Worm (Caenorhabditis elegans) whole organism, L1 larva: ENCODE measurements around the gene ZK1248.20.
A peak's percentile ranks its signal among the peaks of the same experiment; 100 is the strongest.

Source experiments
- C04F5.9 ChIP-seq: sonication (generic microtip); optimal IDR thresholded peaks from 2 replicates; lab custom pipeline; 2016; ENCODE audit warnings: missing genetic modification characterization, missing compliant biosample characterization
- C34B4.2 ChIP-seq: sonication (generic microtip); optimal IDR thresholded peaks from 2 replicates; lab custom pipeline; 2017; ENCODE audit warnings: mild to moderate bottlenecking, missing genetic modification characterization, missing compliant biosample characterization
- blmp-1 ChIP-seq: fragments of 150-350 bp; optimal IDR thresholded peaks from 2 replicates; lab custom pipeline; 2014; ENCODE audit warnings: missing biosample characterization, missing genetic modification characterization
- ceh-63 ChIP-seq: fragments of 200-800 bp; sonication (Bioruptor generic); optimal IDR thresholded peaks from 2 replicates; lab custom pipeline; 2018; ENCODE audit warnings: mild to moderate bottlenecking, missing genetic modification characterization, missing compliant biosample characterization
- ceh-82 ChIP-seq, 3 experiments: fragments of 150-350 bp in 1 of 3; sonication (generic microtip) in 2 of 3; optimal IDR thresholded peaks; 2 replicates each; lab custom pipeline; 2014 to 2017; ENCODE audit warnings: missing biosample characterization in 3 of 3, missing genetic modification characterization in 3 of 3
- ces-1 ChIP-seq: fragments of 150-350 bp; optimal IDR thresholded peaks from 2 replicates; lab custom pipeline; 2014; ENCODE audit warnings: missing biosample characterization, missing genetic modification reagents, missing genetic modification characterization
- dpl-1 ChIP-seq, 3 experiments: fragments of 150-350 bp in 2 of 3; sonication (generic microtip) in 1 of 3; optimal IDR thresholded peaks; 2 replicates each; lab custom pipeline; 2014 to 2017; ENCODE audit warnings: missing biosample characterization in 3 of 3, missing genetic modification characterization in 3 of 3, missing genetic modification reagents in 3 of 3
- efl-3 ChIP-seq: fragments of 200-800 bp; sonication (Bioruptor generic); optimal IDR thresholded peaks from 2 replicates; lab custom pipeline; 2018; ENCODE audit warnings: mild to moderate bottlenecking, missing genetic modification characterization, missing compliant biosample characterization
- egl-27 ChIP-seq, 2 experiments: fragments of 150-350 bp in 1 of 2; sonication (generic microtip); optimal IDR thresholded peaks; 3 replicates each; lab custom pipeline; 2017 to 2018; ENCODE audit warnings: missing biosample characterization in 2 of 2, missing genetic modification characterization in 2 of 2, missing genetic modification reagents in 2 of 2
- elt-2 ChIP-seq: sonication (generic microtip); optimal IDR thresholded peaks from 2 replicates; lab custom pipeline; 2016; ENCODE audit warnings: missing genetic modification characterization, mild to moderate bottlenecking, inconsistent platforms, missing compliant biosample characterization, missing genetic modification reagents
- elt-3 ChIP-seq, 6 experiments: fragments of 150-350 bp in 1 of 6; sonication (generic microtip); optimal IDR thresholded peaks; 2 replicates each; lab custom pipeline; 2017 to 2018; ENCODE audit warnings: missing biosample characterization in 6 of 6, missing genetic modification characterization in 6 of 6, inconsistent platforms in 1 of 6
- ets-5 ChIP-seq: fragments of 200-800 bp; sonication (Bioruptor generic); IDR thresholded peaks from 2 replicates; pipeline ENCODE4 v1.3.6; 2022; ENCODE audit warnings: missing genetic modification characterization, missing compliant biosample characterization
- fkh-10 ChIP-seq: sonication (generic microtip); optimal IDR thresholded peaks from 2 replicates; lab custom pipeline; 2017; ENCODE audit warnings: missing biosample characterization, missing genetic modification reagents, missing genetic modification characterization
- fkh-4 ChIP-seq: sonication (generic microtip); optimal IDR thresholded peaks from 2 replicates; lab custom pipeline; 2016; ENCODE audit warnings: missing compliant biosample characterization, missing genetic modification characterization, borderline replicate concordance
- grh-1 ChIP-seq: fragments of 200-800 bp; sonication (Bioruptor generic); IDR thresholded peaks from 2 replicates; pipeline ENCODE4 v1.3.6; 2022; ENCODE audit warnings: missing genetic modification reagents, missing genetic modification characterization, missing compliant biosample characterization
- hlh-4 ChIP-seq: sonication (generic microtip); optimal IDR thresholded peaks from 2 replicates; lab custom pipeline; 2016; ENCODE audit warnings: mild to moderate bottlenecking, missing genetic modification characterization, missing compliant biosample characterization
- hpl-2 ChIP-seq: fragments of 150-350 bp; optimal IDR thresholded peaks from 2 replicates; lab custom pipeline; 2014; ENCODE audit warnings: missing biosample characterization, missing genetic modification reagents, missing genetic modification characterization
- lin-13 ChIP-seq: fragments of 150-350 bp; optimal IDR thresholded peaks from 2 replicates; lab custom pipeline; 2014; ENCODE audit warnings: missing biosample characterization, missing genetic modification reagents, missing genetic modification characterization
- lin-14 ChIP-seq: fragments of 200-800 bp; sonication (Bioruptor generic); optimal IDR thresholded peaks from 2 replicates; lab custom pipeline; 2018; ENCODE audit warnings: mild to moderate bottlenecking, missing genetic modification characterization, moderate library complexity, missing compliant biosample characterization
- lir-3 ChIP-seq: sonication (generic microtip); optimal IDR thresholded peaks from 2 replicates; lab custom pipeline; 2016; ENCODE audit warnings: mild to moderate bottlenecking, missing genetic modification characterization, moderate library complexity, missing compliant biosample characterization; ENCODE audit not compliant: poor library complexity
- nhr-20 ChIP-seq: sonication (generic microtip); optimal IDR thresholded peaks from 2 replicates; lab custom pipeline; 2016; ENCODE audit warnings: mild to moderate bottlenecking, missing genetic modification characterization, missing compliant biosample characterization
- nhr-237 ChIP-seq: fragments of 150-350 bp; optimal IDR thresholded peaks from 2 replicates; lab custom pipeline; 2014; ENCODE audit warnings: missing biosample characterization, missing genetic modification characterization
- nhr-77 ChIP-seq: fragments of 150-350 bp; optimal IDR thresholded peaks from 2 replicates; lab custom pipeline; 2014; ENCODE audit warnings: missing biosample characterization, missing genetic modification characterization
- nhr-84 ChIP-seq: sonication (generic microtip); optimal IDR thresholded peaks from 2 replicates; lab custom pipeline; 2017; ENCODE audit warnings: missing biosample characterization, missing genetic modification characterization
- nhr-85 ChIP-seq: sonication (generic microtip); peaks from one replicate; lab custom pipeline; 2016; ENCODE audit warnings: missing genetic modification characterization, inconsistent platforms, missing compliant biosample characterization
- nhr-90 ChIP-seq: sonication (generic microtip); optimal IDR thresholded peaks from 2 replicates; lab custom pipeline; 2016; ENCODE audit warnings: mild to moderate bottlenecking, missing genetic modification characterization, missing compliant biosample characterization; ENCODE audit not compliant: poor library complexity
- pag-3 ChIP-seq: sonication (generic microtip); optimal IDR thresholded peaks from 2 replicates; lab custom pipeline; 2017; ENCODE audit warnings: missing genetic modification characterization, mild to moderate bottlenecking, missing compliant biosample characterization, antibody characterized with exemption, borderline replicate concordance; ENCODE audit not compliant: insufficient read depth
- pqm-1 ChIP-seq: sonication (generic microtip); optimal IDR thresholded peaks from 3 replicates; lab custom pipeline; 2017; ENCODE audit warnings: missing biosample characterization, missing genetic modification characterization
- snu-23 ChIP-seq: sonication (generic microtip); optimal IDR thresholded peaks from 2 replicates; lab custom pipeline; 2016; ENCODE audit warnings: missing genetic modification characterization, missing compliant biosample characterization
- sptf-1 ChIP-seq: fragments of 150-350 bp; optimal IDR thresholded peaks from 2 replicates; lab custom pipeline; 2014; ENCODE audit warnings: missing biosample characterization, missing genetic modification characterization
- swsn-7 ChIP-seq: sonication (generic microtip); optimal IDR thresholded peaks from 2 replicates; lab custom pipeline; 2016; ENCODE audit warnings: missing genetic modification characterization, missing compliant biosample characterization
- tbx-2 ChIP-seq: sonication (generic microtip); optimal IDR thresholded peaks from 2 replicates; lab custom pipeline; 2016; ENCODE audit warnings: missing genetic modification characterization, missing compliant biosample characterization
- unc-130 ChIP-seq: fragments of 150-350 bp; optimal IDR thresholded peaks from 2 replicates; lab custom pipeline; 2017; ENCODE audit warnings: missing biosample characterization, missing genetic modification characterization, inconsistent platforms
- unc-62 ChIP-seq: fragments of 150-350 bp; optimal IDR thresholded peaks from 2 replicates; lab custom pipeline; 2014; ENCODE audit warnings: missing biosample characterization, missing genetic modification reagents, missing genetic modification characterization
- ztf-11 ChIP-seq, 2 experiments: sonication (generic microtip); optimal IDR thresholded peaks; 2 replicates each; lab custom pipeline; 2016 to 2017; ENCODE audit warnings: missing genetic modification characterization in 2 of 2, missing biosample characterization in 1 of 2, missing compliant biosample characterization in 1 of 2
- ztf-4 ChIP-seq: fragments of 150-350 bp; optimal IDR thresholded peaks from 2 replicates; lab custom pipeline; 2014; ENCODE audit warnings: missing biosample characterization, missing genetic modification characterization

Gene ZK1248.20

ce11 chrII:5819655-5820054 is 3.2 kb downstream of the ZK1248.20 start (continued):
- TF ChIP-seq pag-3 (tag; lab: Kevin White, UChicago) (no peak), fkh-4 (tag; lab: Kevin White, UChicago) (no peak), sptf-1 (tag; lab: Kevin White, UChicago) (no peak), lir-3 (tag; lab: Kevin White, UChicago) (peak; percentile 77)

DNA sequence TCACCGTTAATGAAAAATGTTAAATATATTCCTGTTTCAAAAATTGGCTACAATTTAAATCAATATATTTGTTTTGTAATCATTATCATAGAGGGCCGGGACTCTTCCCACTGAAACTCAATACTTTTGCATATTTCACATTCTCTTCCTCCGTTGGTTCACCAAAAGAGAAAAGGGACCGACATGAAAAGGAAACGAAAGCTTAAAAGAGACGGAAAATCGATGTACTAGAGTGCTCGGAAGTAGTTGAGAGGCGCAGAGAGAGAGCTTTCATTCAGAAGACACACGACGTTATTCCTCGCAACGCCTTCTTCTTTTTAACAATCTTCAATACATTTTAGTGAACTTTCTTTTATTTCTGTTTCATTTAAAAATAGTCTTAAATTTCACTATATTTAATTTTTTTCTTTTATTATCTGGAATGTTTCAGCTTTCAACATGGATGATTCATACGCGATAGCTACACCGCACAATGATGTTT is 3.9 kb downstream of the ZK1248.20 start, which contains the start of gene ehs-1:
ehs-1 (plus strand) TSS at position 431 of the 481 bp plus-strand sequence.
- TF ChIP-seq lin-14 (GFP tag; lab: Kevin White, UChicago) = peak; percentile 71
- TF ChIP-seq fkh-10 (GFP tag; lab: Kevin White, UChicago) = peak; percentile 29
- TF ChIP-seq ceh-82 (tag; optimal IDR thresholded peaks at IDR 0.05; lab: Kevin White, UChicago) = peak in 2 of 3 experiments; percentile 21 to 49
- no peak for TF ChIP-seq pag-3 (tag; lab: Kevin White, UChicago)
- no peak for TF ChIP-seq pqm-1

DNA sequence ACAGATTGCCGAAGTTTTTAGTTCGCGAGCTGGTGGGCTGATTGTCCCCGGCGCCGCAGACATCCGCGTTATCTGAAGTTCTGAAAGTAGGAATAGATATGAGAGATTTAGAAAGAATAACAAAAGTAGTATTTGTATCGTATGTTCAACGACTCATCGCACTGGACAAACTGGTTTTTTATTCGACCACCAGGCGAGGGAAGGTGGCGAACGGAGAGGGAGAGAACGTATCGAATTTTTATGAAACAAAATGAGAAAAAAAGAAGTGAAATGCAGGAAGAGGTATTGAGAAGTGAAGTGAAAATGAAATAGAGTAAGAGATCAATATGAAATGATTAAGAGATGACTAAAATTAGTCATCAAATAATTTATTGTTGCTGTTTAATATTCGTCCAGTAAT is 10.9 kb downstream of the ZK1248.20 start, which contains the start of gene tbc-2:
tbc-2 (minus strand) TSS at position 80 of the 400 bp plus-strand sequence.
- no peak for TF ChIP-seq nhr-85 (tag; lab: Kevin White, UChicago)
- TF ChIP-seq elt-3 (tag; optimal IDR thresholded peaks at IDR 0.05; lab: Kevin White, UChicago) = peak in 1 of 6 experiments; percentile 36
- TF ChIP-seq lin-14 (GFP tag; lab: Kevin White, UChicago) = peak; percentile 51
- TF ChIP-seq ztf-4 (tag; lab: Kevin White, UChicago) = no peak
- no peak for TF ChIP-seq ceh-63 (GFP tag; lab: Kevin White, UChicago)
- TF ChIP-seq blmp-1 = peak; percentile 74
- no peak for TF ChIP-seq unc-62 (GFP tag; lab: Kevin White, UChicago)
- TF ChIP-seq grh-1 = peak; percentile 30; the same call in 1 of the 2 replicates
- TF ChIP-seq swsn-7 (tag; lab: Kevin White, UChicago) = no peak
- TF ChIP-seq sptf-1 (tag; lab: Kevin White, UChicago) = no peak
- no peak for TF ChIP-seq pqm-1
- no peak for TF ChIP-seq ztf-11 (tag; optimal IDR thresholded peaks at IDR 0.05; lab: Kevin White, UChicago)
- TF ChIP-seq nhr-90 (tag; lab: Kevin White, UChicago) = no peak
- no peak for TF ChIP-seq fkh-10 (GFP tag; lab: Kevin White, UChicago)
- TF ChIP-seq C34B4.2 (tag; lab: Kevin White, UChicago) = no peak
- TF ChIP-seq nhr-237 = no peak
- no peak for TF ChIP-seq ets-5 (GFP tag; lab: Robert Waterston, UW)

DNA sequence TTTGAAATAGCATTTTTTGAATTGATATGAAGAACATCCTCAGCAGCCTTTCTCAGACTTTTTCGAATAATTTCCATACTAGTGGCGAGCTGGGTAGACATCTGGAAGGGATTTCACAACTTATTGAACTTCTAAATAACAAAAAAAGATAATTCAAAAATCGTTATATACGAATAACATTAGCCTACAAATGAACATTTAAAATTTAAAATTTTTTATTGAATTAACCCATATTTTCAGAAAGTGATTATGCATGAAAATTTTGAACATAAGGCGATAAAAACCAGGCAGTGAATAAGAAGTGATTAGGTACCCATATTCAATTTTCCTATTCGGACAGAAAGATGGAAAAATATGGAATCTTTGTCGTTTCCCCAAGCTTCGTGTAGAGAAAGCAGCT is 12.0 kb downstream of the ZK1248.20 start, which contains the start of gene ZK1248.11:
ZK1248.11 (minus strand) TSS at position 101 of the 400 bp plus-strand sequence.
- TF ChIP-seq hpl-2 (GFP tag; lab: Kevin White, UChicago) (no peak), unc-130 (no peak), lin-13 (GFP tag; lab: Kevin White, UChicago) (no peak), tbx-2 (tag; lab: Kevin White, UChicago) (no peak), snu-23 (GFP tag; lab: Kevin White, UChicago) (no peak), sptf-1 (tag; lab: Kevin White, UChicago) (no peak), nhr-20 (tag; lab: Kevin White, UChicago) (no peak), nhr-77 (no peak), hlh-4 (tag; lab: Kevin White, UChicago) (no peak), nhr-84 (no peak), egl-27 (tag; optimal IDR thresholded peaks at IDR 0.05; lab: Kevin White, UChicago) (no peak), ces-1 (GFP tag; lab: Kevin White, UChicago) (no peak), pqm-1 (no peak), efl-3 (GFP tag; lab: Kevin White, UChicago) (no peak), ceh-63 (GFP tag; lab: Kevin White, UChicago) (no peak), elt-2 (tag; lab: Kevin White, UChicago) (no peak), C04F5.9 (tag; lab: Kevin White, UChicago) (no peak), dpl-1 (GFP tag; optimal IDR thresholded peaks at IDR 0.05; lab: Kevin White, UChicago) (no peak)
- TF ChIP-seq, all 84 proteins: peak for 0
